Worm (Caenorhabditis elegans): ENCODE results near the gene B0281.4.

- TF ChIP-seq fos-1 (tag; optimal IDR thresholded peaks at IDR 0.05) (no peak), sma-3 (GFP tag; optimal IDR thresholded peaks at IDR 0.05) (no peak), aly-2 (tag; optimal IDR thresholded peaks at IDR 0.05) (no peak)
Measured at ce11 chrII:2330462-2330861, 31.8 kb upstream of the B0281.4 start.

All from whole organism, L2 larva.